ENCODE assay signal across 5 fruit fly cellular contexts in the genomic region with DNA sequence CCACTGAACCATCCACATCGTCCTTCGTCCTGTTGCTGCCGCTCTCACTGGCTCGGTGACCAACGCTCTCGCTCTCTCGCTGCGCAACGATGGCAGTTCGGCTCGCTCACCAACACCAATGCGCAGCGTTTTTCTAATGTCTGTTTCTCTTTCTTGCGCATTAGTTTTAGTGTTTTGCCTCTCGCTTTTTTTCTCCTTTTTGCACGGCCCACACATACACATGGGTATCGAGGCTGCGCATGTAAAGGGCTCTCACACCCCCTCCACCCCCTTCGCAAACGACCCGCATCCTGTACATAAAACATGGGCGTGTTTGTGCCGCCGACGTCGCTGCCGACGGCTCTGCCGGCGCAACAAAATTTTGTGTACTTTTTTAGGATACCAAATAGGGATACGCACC.
TF ChIP-seq lines count a peak whose summit lies in the region.

No protein-coding gene starts in this region.

- no peak for TF ChIP-seq CTCF in whole organism, embryonic (GFP tag; optimal IDR thresholded peaks at IDR 0.05; lab: Kevin White, UChicago)

TF ChIP-seq in whole organism, 6 proteins besides CTCF, POLR2A, EP300 and RAD21:
- TF ChIP-seq EcR (GFP tag; optimal IDR thresholded peaks at IDR 0.05; lab: Kevin White, UChicago) (no peak), psq (optimal IDR thresholded peaks at IDR 0.05; lab: Kevin White, UChicago) (no peak), pan (optimal IDR thresholded peaks at IDR 0.05; lab: Kevin White, UChicago) (no peak), Dll (optimal IDR thresholded peaks at IDR 0.05; lab: Kevin White, UChicago) (peak; percentile 17)
TF ChIP-seq in whole organism: peak in this region for 1.

TF ChIP-seq in whole organism, adult, 20 proteins besides CTCF, POLR2A, EP300 and RAD21:
- TF ChIP-seq Crg-1 (GFP tag; optimal IDR thresholded peaks at IDR 0.05; lab: Kevin White, UChicago) = no peak
- no peak for TF ChIP-seq Hr96 (GFP tag; optimal IDR thresholded peaks at IDR 0.05; lab: Kevin White, UChicago)
- no peak for TF ChIP-seq CG7101 (tag; optimal IDR thresholded peaks at IDR 0.05; lab: Kevin White, UChicago)
- no peak for TF ChIP-seq CG12768 (GFP tag; optimal IDR thresholded peaks at IDR 0.05; lab: Kevin White, UChicago)
- peak; percentile 51 for TF ChIP-seq pad (GFP tag; optimal IDR thresholded peaks at IDR 0.05; lab: Kevin White, UChicago)

TF ChIP-seq in whole organism, embryonic, 481 proteins besides CTCF, POLR2A, EP300 and RAD21 (continues in another document):
- TF ChIP-seq Ada2b (GFP tag; IDR thresholded peaks at IDR 0.05; lab: Robert Waterston, UW) (no peak), CG34422 (GFP tag; IDR thresholded peaks at IDR 0.05; lab: Robert Waterston, UW) (no peak), Rx (GFP tag; IDR thresholded peaks at IDR 0.05; lab: Robert Waterston, UW) (no peak), Dip2 (GFP tag; IDR thresholded peaks at IDR 0.05; lab: Robert Waterston, UW) (no peak), CG11560 (tag; IDR thresholded peaks at IDR 0.05; lab: Robert Waterston, UW) (no peak), ssp (GFP tag; IDR thresholded peaks at IDR 0.05; lab: Robert Waterston, UW) (no peak), CG1602 (GFP tag; optimal IDR thresholded peaks at IDR 0.05; lab: Kevin White, UChicago) (no peak), grn (GFP tag; optimal IDR thresholded peaks at IDR 0.05; lab: Kevin White, UChicago) (no peak), zen2 (GFP tag; IDR thresholded peaks at IDR 0.05; lab: Robert Waterston, UW; ENCODE audit: partially characterized antibody) (no peak), pros (GFP tag; optimal IDR thresholded peaks at IDR 0.05; lab: Kevin White, UChicago) (no peak), CG8290 (GFP tag; optimal IDR thresholded peaks at IDR 0.05; lab: Kevin White, UChicago) (no peak), CG8290 (tag; optimal IDR thresholded peaks at IDR 0.05; lab: Kevin White, UChicago) (no peak), CG18262 (tag; optimal IDR thresholded peaks at IDR 0.05; lab: Kevin White, UChicago) (no peak), CG5953 (GFP tag; IDR thresholded peaks at IDR 0.05; lab: Robert Waterston, UW) (no peak), prd (optimal IDR thresholded peaks at IDR 0.05; lab: Kevin White, UChicago) (no peak), prd (GFP tag; IDR thresholded peaks at IDR 0.05; lab: Robert Waterston, UW) (no peak), crol (GFP tag; IDR thresholded peaks at IDR 0.05; lab: Robert Waterston, UW) (peak; percentile 93), CG14014 (GFP tag; IDR thresholded peaks at IDR 0.05; lab: Robert Waterston, UW) (no peak), Ssrp (tag; optimal IDR thresholded peaks at IDR 0.05; lab: Kevin White, UChicago) (no peak), Usf (GFP tag; optimal IDR thresholded peaks at IDR 0.05; lab: Kevin White, UChicago) (no peak), zfh2 (GFP tag; optimal IDR thresholded peaks at IDR 0.05; lab: Kevin White, UChicago) (no peak), dmrt11E (tag; optimal IDR thresholded peaks at IDR 0.05; lab: Kevin White, UChicago) (no peak), CG13123 (GFP tag; optimal IDR thresholded peaks at IDR 0.05; lab: Kevin White, UChicago) (no peak), ewg (GFP tag; optimal IDR thresholded peaks at IDR 0.05; lab: Kevin White, UChicago) (peak; percentile 99), CG14667 (GFP tag; IDR thresholded peaks at IDR 0.05; lab: Robert Waterston, UW) (no peak), unc-4 (GFP tag; IDR thresholded peaks at IDR 0.05; lab: Robert Waterston, UW; ENCODE audit: partially characterized antibody) (no peak), ro (GFP tag; IDR thresholded peaks at IDR 0.05; lab: Robert Waterston, UW) (no peak), CG15479 (GFP tag; optimal IDR thresholded peaks at IDR 0.05; lab: Kevin White, UChicago) (peak; percentile 31)

TF ChIP-seq in whole organism, prepupa, 60 proteins besides CTCF, POLR2A, EP300 and RAD21:
- TF ChIP-seq fd59A (GFP tag; optimal IDR thresholded peaks at IDR 0.05; lab: Kevin White, UChicago) (no peak), fkh (GFP tag; optimal IDR thresholded peaks at IDR 0.05; lab: Kevin White, UChicago) (no peak), eg (GFP tag; IDR thresholded peaks at IDR 0.05; lab: Robert Waterston, UW) (0 out of 3 replicates have a peak, but pooled peaks have one; percentile 9), dsx (GFP tag; optimal IDR thresholded peaks at IDR 0.05; lab: Kevin White, UChicago; ENCODE audit: poor library complexity, severe bottlenecking) (no peak), Met (GFP tag; optimal IDR thresholded peaks at IDR 0.05; lab: Kevin White, UChicago) (no peak), Hr38 (GFP tag; optimal IDR thresholded peaks at IDR 0.05; lab: Kevin White, UChicago) (no peak), pdm3 (GFP tag; optimal IDR thresholded peaks at IDR 0.05; lab: Kevin White, UChicago) (no peak)

TF ChIP-seq in whole organism, pupa, 21 proteins besides CTCF, POLR2A, EP300 and RAD21:
- TF ChIP-seq CG8159 (tag; optimal IDR thresholded peaks at IDR 0.05; lab: Kevin White, UChicago) (no peak), D1 (tag; optimal IDR thresholded peaks at IDR 0.05; lab: Kevin White, UChicago) (no peak), CG12605 (GFP tag; IDR thresholded peaks at IDR 0.05; lab: Robert Waterston, UW) (no peak; the same call in 1 of the 2 replicates), CG8301 (tag; optimal IDR thresholded peaks at IDR 0.05; lab: Kevin White, UChicago) (no peak), EcR (GFP tag; optimal IDR thresholded peaks at IDR 0.05; lab: Kevin White, UChicago) (no peak), fd96Ca (GFP tag; IDR thresholded peaks at IDR 0.05; lab: Robert Waterston, UW) (0 out of 3 replicates have a peak, but pooled peaks have one; percentile 23), gl (tag; optimal IDR thresholded peaks at IDR 0.05; lab: Kevin White, UChicago) (no peak)
